Worm (Caenorhabditis elegans): ENCODE measurements around the gene cyp-13A3.

- no peak for TF ChIP-seq hmg-4 (GFP tag; optimal IDR thresholded peaks at IDR 0.05)
- no peak for TF ChIP-seq flt-1 (GFP tag; IDR thresholded peaks at IDR 0.05)
- no peak for TF ChIP-seq B0310.2 (tag; optimal IDR thresholded peaks at IDR 0.05)
- TF ChIP-seq ama-1 (optimal IDR thresholded peaks at IDR 0.05), result no peak
- TF ChIP-seq sea-1 (GFP tag; conservative IDR thresholded peaks at IDR 0.05), result no peak
- no peak for TF ChIP-seq ceh-13 (GFP tag; optimal IDR thresholded peaks at IDR 0.05)
These were observed 48.9 kb upstream of the cyp-13A3 start, which contains the start of gene rnh-1.2 for ce11 chrII:9841985-9842505.

Data from whole organism, early embryonic.